Worm (Caenorhabditis elegans) whole organism, L4/young adult: Measurements from ENCODE around the gene grd-7.

Experiments
- W03F9.2 ChIP-seq: fragments of 150-350 bp; optimal IDR thresholded peaks from 2 replicates; lab custom pipeline; 2014; ENCODE audit warnings: missing biosample characterization, missing genetic modification characterization
- dao-5 ChIP-seq: sonication (generic microtip); optimal IDR thresholded peaks from 2 replicates; lab custom pipeline; 2016; ENCODE audit warnings: missing genotype, missing genetic modification characterization, moderate library complexity, missing compliant biosample characterization
- him-1 ChIP-seq: sonication (generic microtip); optimal IDR thresholded peaks from 2 replicates; lab custom pipeline; 2016; ENCODE audit warnings: missing genotype, missing genetic modification reagents, missing genetic modification characterization, missing compliant biosample characterization

- no peak for TF ChIP-seq dao-5
- no peak for TF ChIP-seq W03F9.2 (tag; lab: Kevin White, UChicago)
- no peak for TF ChIP-seq him-1 (tag; lab: Kevin White, UChicago)
These were observed 29.4 kb upstream of the grd-7 start, which contains the start of gene K03A1.4 for ce11 chrX:7298652-7299051.
